Worm (Caenorhabditis elegans) whole organism, L1 larva: ENCODE results near the gene trim-21.
"Not testable (repeated sequence)": the region's sequence is repeated elsewhere in the genome, so short reads cannot be mapped to it uniquely, and the experiment has no call there.

ENCODE experiments used
- C04F5.9 ChIP-seq: sonication (generic microtip); optimal IDR thresholded peaks from 2 replicates; lab custom pipeline; 2016; ENCODE audit warnings: missing genetic modification characterization, missing compliant biosample characterization
- C34B4.2 ChIP-seq: sonication (generic microtip); optimal IDR thresholded peaks from 2 replicates; lab custom pipeline; 2017; ENCODE audit warnings: mild to moderate bottlenecking, missing genetic modification characterization, missing compliant biosample characterization
- Y116A8C.19 ChIP-seq: sonication (generic microtip); optimal IDR thresholded peaks from 2 replicates; lab custom pipeline; 2016; ENCODE audit warnings: missing compliant biosample characterization, missing genetic modification characterization, borderline replicate concordance
- aha-1 ChIP-seq: fragments of 150-350 bp; optimal IDR thresholded peaks from 2 replicates; lab custom pipeline; 2014; ENCODE audit warnings: missing biosample characterization, missing genetic modification characterization
- alr-1 ChIP-seq: fragments of 200-800 bp; sonication (Bioruptor generic); optimal IDR thresholded peaks from 2 replicates; lab custom pipeline; 2018; ENCODE audit warnings: borderline replicate concordance, mild to moderate bottlenecking, missing genetic modification characterization, missing compliant biosample characterization
- ceh-8 ChIP-seq: fragments of 200-800 bp; sonication (Bioruptor generic); optimal IDR thresholded peaks from 2 replicates; lab custom pipeline; 2018; ENCODE audit warnings: mild to moderate bottlenecking, missing genetic modification characterization, moderate library complexity, missing compliant biosample characterization
- ceh-82 ChIP-seq, 3 experiments: fragments of 150-350 bp in 1 of 3; sonication (generic microtip) in 2 of 3; optimal IDR thresholded peaks; 2 replicates each; lab custom pipeline; 2014 to 2017; ENCODE audit warnings: missing biosample characterization in 3 of 3, missing genetic modification characterization in 3 of 3
- ceh-88 ChIP-seq: fragments of 200-800 bp; sonication (Bioruptor generic); IDR thresholded peaks from 2 replicates; pipeline ENCODE4 v1.3.6; 2022; ENCODE audit warnings: missing genetic modification characterization, missing compliant biosample characterization
- efl-1 ChIP-seq, 4 experiments: fragments of 150-350 bp; optimal IDR thresholded peaks in 3 of 4; peaks in 1 of 4; 1 replicate in 1 of 4; 2 replicates in 3 of 4; lab custom pipeline; 2014; ENCODE audit warnings: missing biosample characterization in 2 of 4, missing genetic modification characterization in 2 of 4, missing genetic modification reagents in 2 of 4
- efl-3 ChIP-seq: fragments of 200-800 bp; sonication (Bioruptor generic); optimal IDR thresholded peaks from 2 replicates; lab custom pipeline; 2018; ENCODE audit warnings: mild to moderate bottlenecking, missing genetic modification characterization, missing compliant biosample characterization
- egl-13 ChIP-seq: sonication (generic microtip); optimal IDR thresholded peaks from 2 replicates; lab custom pipeline; 2016; ENCODE audit warnings: missing genotype, missing genetic modification reagents, missing genetic modification characterization, missing compliant biosample characterization
- elt-3 ChIP-seq, 6 experiments: fragments of 150-350 bp in 1 of 6; sonication (generic microtip); optimal IDR thresholded peaks; 2 replicates each; lab custom pipeline; 2017 to 2018; ENCODE audit warnings: missing biosample characterization in 6 of 6, missing genetic modification characterization in 6 of 6, inconsistent platforms in 1 of 6
- irx-1 ChIP-seq: sonication (generic microtip); optimal IDR thresholded peaks from 2 replicates; lab custom pipeline; 2016; ENCODE audit warnings: missing genetic modification characterization, missing compliant biosample characterization
- lin-14 ChIP-seq: fragments of 200-800 bp; sonication (Bioruptor generic); optimal IDR thresholded peaks from 2 replicates; lab custom pipeline; 2018; ENCODE audit warnings: mild to moderate bottlenecking, missing genetic modification characterization, moderate library complexity, missing compliant biosample characterization
- lin-35 ChIP-seq, 2 experiments: fragments of 150-350 bp; optimal IDR thresholded peaks; 2 replicates each; lab custom pipeline; 2014; ENCODE audit warnings: missing biosample characterization in 2 of 2, missing genetic modification characterization in 2 of 2, missing genetic modification reagents in 2 of 2
- lsy-2 ChIP-seq, 2 experiments: fragments of 150-350 bp; optimal IDR thresholded peaks; 2 replicates each; lab custom pipeline; 2014; ENCODE audit warnings: missing biosample characterization in 2 of 2, missing genetic modification characterization in 2 of 2
- mdl-1 ChIP-seq, 2 experiments: fragments of 150-350 bp; optimal IDR thresholded peaks; 2 replicates each; lab custom pipeline; 2014 to 2017; ENCODE audit warnings: missing biosample characterization in 2 of 2, missing genetic modification characterization in 2 of 2, inconsistent platforms in 1 of 2
- mef-2 ChIP-seq: fragments of 150-350 bp; optimal IDR thresholded peaks from 2 replicates; lab custom pipeline; 2014; ENCODE audit warnings: missing biosample characterization, missing genetic modification characterization
- nhr-11 ChIP-seq: fragments of 150-350 bp; optimal IDR thresholded peaks from 2 replicates; lab custom pipeline; 2014; ENCODE audit warnings: missing biosample characterization, missing genetic modification characterization
- nhr-12 ChIP-seq: sonication (generic microtip); optimal IDR thresholded peaks from 2 replicates; lab custom pipeline; 2017; ENCODE audit warnings: missing biosample characterization, missing genetic modification characterization
- nhr-19 ChIP-seq: fragments of 200-800 bp; sonication (Bioruptor generic); conservative IDR thresholded peaks from 2 replicates; pipeline ENCODE4 v1.3.6; 2022; ENCODE audit warnings: missing genetic modification characterization, missing compliant biosample characterization
- nhr-20 ChIP-seq: sonication (generic microtip); optimal IDR thresholded peaks from 2 replicates; lab custom pipeline; 2016; ENCODE audit warnings: mild to moderate bottlenecking, missing genetic modification characterization, missing compliant biosample characterization
- nhr-47 ChIP-seq: sonication (generic microtip); optimal IDR thresholded peaks from 2 replicates; lab custom pipeline; 2016; ENCODE audit warnings: mild to moderate bottlenecking, missing genetic modification characterization, moderate library complexity, missing compliant biosample characterization
- nhr-76 ChIP-seq: sonication (generic microtip); optimal IDR thresholded peaks from 2 replicates; lab custom pipeline; 2017; ENCODE audit warnings: missing biosample characterization, missing genetic modification characterization
- nhr-77 ChIP-seq: fragments of 150-350 bp; optimal IDR thresholded peaks from 2 replicates; lab custom pipeline; 2014; ENCODE audit warnings: missing biosample characterization, missing genetic modification characterization
- nhr-84 ChIP-seq: sonication (generic microtip); optimal IDR thresholded peaks from 2 replicates; lab custom pipeline; 2017; ENCODE audit warnings: missing biosample characterization, missing genetic modification characterization
- nhr-85 ChIP-seq: sonication (generic microtip); peaks from one replicate; lab custom pipeline; 2016; ENCODE audit warnings: missing genetic modification characterization, inconsistent platforms, missing compliant biosample characterization
- pax-3 ChIP-seq: fragments of 200-800 bp; sonication (Bioruptor generic); optimal IDR thresholded peaks from 2 replicates; lab custom pipeline; 2018; ENCODE audit warnings: mild to moderate bottlenecking, missing genetic modification characterization, moderate library complexity, missing compliant biosample characterization
- pqm-1 ChIP-seq: sonication (generic microtip); optimal IDR thresholded peaks from 3 replicates; lab custom pipeline; 2017; ENCODE audit warnings: missing biosample characterization, missing genetic modification characterization
- rnt-1 ChIP-seq: sonication (generic microtip); optimal IDR thresholded peaks from 2 replicates; lab custom pipeline; 2016; ENCODE audit warnings: mild to moderate bottlenecking, missing genetic modification characterization, moderate library complexity, missing compliant biosample characterization
- snpc-4 ChIP-seq: fragments of 150-350 bp; optimal IDR thresholded peaks from 2 replicates; lab custom pipeline; 2014; ENCODE audit warnings: missing biosample characterization, missing genetic modification characterization
- snu-23 ChIP-seq: sonication (generic microtip); optimal IDR thresholded peaks from 2 replicates; lab custom pipeline; 2016; ENCODE audit warnings: missing genetic modification characterization, missing compliant biosample characterization
- sup-37 ChIP-seq: fragments of 200-800 bp; sonication (Bioruptor generic); optimal IDR thresholded peaks from 2 replicates; lab custom pipeline; 2018; ENCODE audit warnings: mild to moderate bottlenecking, missing genetic modification characterization, missing compliant biosample characterization
- swsn-7 ChIP-seq: sonication (generic microtip); optimal IDR thresholded peaks from 2 replicates; lab custom pipeline; 2016; ENCODE audit warnings: missing genetic modification characterization, missing compliant biosample characterization
- unc-62 ChIP-seq: fragments of 150-350 bp; optimal IDR thresholded peaks from 2 replicates; lab custom pipeline; 2014; ENCODE audit warnings: missing biosample characterization, missing genetic modification reagents, missing genetic modification characterization
- unc-98 ChIP-seq: fragments of 200-800 bp; sonication (Bioruptor generic); IDR thresholded peaks from 2 replicates; pipeline ENCODE4 v1.3.6; 2022; ENCODE audit warnings: missing genetic modification characterization, missing compliant biosample characterization
- xbp-1 ChIP-seq: sonication (generic microtip); optimal IDR thresholded peaks from 2 replicates; lab custom pipeline; 2016; ENCODE audit warnings: missing genetic modification characterization, missing compliant biosample characterization
- zag-1 ChIP-seq: fragments of 150-350 bp; optimal IDR thresholded peaks from 2 replicates; lab custom pipeline; 2014; ENCODE audit warnings: missing biosample characterization, missing genetic modification characterization
- zip-4 ChIP-seq: fragments of 200-800 bp; sonication (Bioruptor generic); optimal IDR thresholded peaks from 2 replicates; lab custom pipeline; 2018; ENCODE audit warnings: mild to moderate bottlenecking, missing genetic modification characterization, moderate library complexity, missing compliant biosample characterization
- ztf-11 ChIP-seq, 2 experiments: sonication (generic microtip); optimal IDR thresholded peaks; 2 replicates each; lab custom pipeline; 2016 to 2017; ENCODE audit warnings: missing genetic modification characterization in 2 of 2, missing biosample characterization in 1 of 2, missing compliant biosample characterization in 1 of 2

Gene trim-21

ce11 chrII:2284703-2285102, 27.9 kb downstream of the trim-21 start:
- TF ChIP-seq ceh-82 (tag; optimal IDR thresholded peaks at IDR 0.05; lab: Kevin White, UChicago) (no peak), efl-1 (optimal IDR thresholded peaks at IDR 0.05; lab: Kevin White, UChicago) (no peak), efl-1 (GFP tag; optimal IDR thresholded peaks at IDR 0.05 in 1 of 2; lab: Kevin White, UChicago) (peak in 1 of 2 experiments; percentile 57), nhr-19 (GFP tag; lab: Robert Waterston, UW) (no peak), ceh-88 (no peak)

- TF ChIP-seq ztf-11 (tag; optimal IDR thresholded peaks at IDR 0.05; lab: Kevin White, UChicago); rnt-1 (tag; lab: Kevin White, UChicago); zag-1 (tag; lab: Kevin White, UChicago): not testable (repeated sequence)
These were observed 30.0 kb downstream of the trim-21 start, which contains the start of gene K09F6.9 for ce11 chrII:2282599-2282998. Gene K09F6.9 (minus strand): TSS chrII:2282699.

- TF ChIP-seq pqm-1 (tag; lab: Kevin White, UChicago) (no peak), Y116A8C.19 (tag; lab: Kevin White, UChicago) (no peak), nhr-76 (tag; lab: Kevin White, UChicago) (no peak), lin-35 (GFP tag; optimal IDR thresholded peaks at IDR 0.05; lab: Kevin White, UChicago) (no peak), zip-4 (no peak), xbp-1 (tag; lab: Kevin White, UChicago) (no peak), nhr-85 (no peak), aha-1 (tag; lab: Kevin White, UChicago) (no peak), alr-1 (no peak), mdl-1 (tag; optimal IDR thresholded peaks at IDR 0.05; lab: Kevin White, UChicago) (no peak), lsy-2 (tag; optimal IDR thresholded peaks at IDR 0.05; lab: Kevin White, UChicago) (no peak), ceh-8 (GFP tag; lab: Kevin White, UChicago) (no peak), elt-3 (tag; optimal IDR thresholded peaks at IDR 0.05; lab: Kevin White, UChicago) (no peak), unc-98 (no peak), unc-62 (GFP tag; lab: Kevin White, UChicago) (no peak), nhr-20 (tag; lab: Kevin White, UChicago) (no peak), nhr-77 (tag; lab: Kevin White, UChicago) (no peak), egl-13 (tag; lab: Kevin White, UChicago) (no peak), nhr-11 (no peak)
These were observed 32.8 kb downstream of the trim-21 start, which contains the start of gene K09F6.11 for ce11 chrII:2279839-2280238. Gene K09F6.11 (plus strand): TSS chrII:2280139.

- no peak for TF ChIP-seq swsn-7 (tag; lab: Kevin White, UChicago)
- TF ChIP-seq C34B4.2, result no peak
- no peak for TF ChIP-seq efl-3 (GFP tag; lab: Kevin White, UChicago)
- no peak for TF ChIP-seq snpc-4 (tag; lab: Kevin White, UChicago)
- no peak for TF ChIP-seq lin-14 (GFP tag; lab: Kevin White, UChicago)
- TF ChIP-seq ztf-11 (tag; optimal IDR thresholded peaks at IDR 0.05; lab: Kevin White, UChicago), result no peak
- no peak for TF ChIP-seq nhr-12 (tag; lab: Kevin White, UChicago)
- no peak for TF ChIP-seq ceh-8 (GFP tag; lab: Kevin White, UChicago)
- no peak for TF ChIP-seq pax-3
- TF ChIP-seq ceh-82 (tag; optimal IDR thresholded peaks at IDR 0.05; lab: Kevin White, UChicago), result no peak
- TF ChIP-seq mef-2 (tag; lab: Kevin White, UChicago), result no peak
- TF ChIP-seq unc-98, result no peak
- no peak for TF ChIP-seq C04F5.9 (tag; lab: Kevin White, UChicago)
- TF ChIP-seq nhr-47 (tag; lab: Kevin White, UChicago), result no peak
- no peak for TF ChIP-seq snu-23 (GFP tag; lab: Kevin White, UChicago)
- TF ChIP-seq irx-1 (tag; lab: Kevin White, UChicago), result no peak
- TF ChIP-seq sup-37, result no peak
- TF ChIP-seq nhr-84, result no peak
These were observed 33.4 kb downstream of the trim-21 start, which contains the start of gene K09F6.6 for ce11 chrII:2279263-2279662. Gene K09F6.6 (minus strand): TSS chrII:2279305.
